Worm (Caenorhabditis elegans) whole organism, L2 larva: Measurements from ENCODE around the gene T26C5.2.
A peak's percentile ranks its signal among the peaks of the same experiment; 100 is the strongest.

Experiments
- C34F6.9 ChIP-seq: fragments of 150-350 bp; optimal IDR thresholded peaks from 2 replicates; lab custom pipeline; 2014; ENCODE audit warnings: missing biosample characterization, missing genetic modification characterization
- F13H6.1 ChIP-seq: sonication (generic microtip); optimal IDR thresholded peaks from 2 replicates; lab custom pipeline; 2016; ENCODE audit warnings: missing genetic modification characterization, missing compliant biosample characterization
- R02D3.7 ChIP-seq: fragments of 150-350 bp; optimal IDR thresholded peaks from 2 replicates; lab custom pipeline; 2014; ENCODE audit warnings: missing biosample characterization, missing genetic modification characterization
- ZK546.5 ChIP-seq: sonication (generic microtip); optimal IDR thresholded peaks from 2 replicates; lab custom pipeline; 2017; ENCODE audit warnings: missing biosample characterization, missing genetic modification characterization
- ama-1 ChIP-seq: fragments of 150-350 bp; optimal IDR thresholded peaks from 2 replicates; lab custom pipeline; 2018; ENCODE audit warnings: inconsistent platforms
- blmp-1 ChIP-seq: sonication (generic microtip); optimal IDR thresholded peaks from 2 replicates; lab custom pipeline; 2017; ENCODE audit warnings: missing genetic modification characterization, mild to moderate bottlenecking, missing compliant biosample characterization, antibody characterized with exemption, moderate library complexity; ENCODE audit not compliant: insufficient read depth
- ceh-16 ChIP-seq: fragments of 150-350 bp; optimal IDR thresholded peaks from 2 replicates; lab custom pipeline; 2014; ENCODE audit warnings: missing biosample characterization, missing genetic modification characterization
- ceh-82 ChIP-seq: fragments of 150-350 bp; optimal IDR thresholded peaks from 2 replicates; lab custom pipeline; 2014; ENCODE audit warnings: missing biosample characterization, missing genetic modification characterization
- crh-2 ChIP-seq: sonication (generic microtip); optimal IDR thresholded peaks from 2 replicates; lab custom pipeline; 2017; ENCODE audit warnings: missing biosample characterization, missing genetic modification characterization
- egl-27 ChIP-seq: sonication (generic microtip); optimal IDR thresholded peaks from 3 replicates; lab custom pipeline; 2017; ENCODE audit warnings: missing biosample characterization, missing genetic modification reagents, missing genetic modification characterization
- elt-1 ChIP-seq: fragments of 150-350 bp; optimal IDR thresholded peaks from 2 replicates; lab custom pipeline; 2014; ENCODE audit warnings: missing biosample characterization, missing genetic modification characterization
- elt-3 ChIP-seq: sonication (generic microtip); optimal IDR thresholded peaks from 2 replicates; lab custom pipeline; 2017; ENCODE audit warnings: missing biosample characterization, missing genetic modification characterization
- fos-1 ChIP-seq: fragments of 150-350 bp; optimal IDR thresholded peaks from 2 replicates; lab custom pipeline; 2014; ENCODE audit warnings: missing biosample characterization, missing genetic modification characterization
- gmeb-1 ChIP-seq: fragments of 150-350 bp; optimal IDR thresholded peaks from 2 replicates; lab custom pipeline; 2014; ENCODE audit warnings: missing biosample characterization, missing genetic modification characterization
- lin-11 ChIP-seq: fragments of 150-350 bp; sonication (generic microtip); optimal IDR thresholded peaks from 2 replicates; lab custom pipeline; 2014; ENCODE audit warnings: missing biosample characterization, missing genetic modification characterization, inconsistent platforms, mixed read lengths
- lin-13 ChIP-seq: fragments of 150-350 bp; optimal IDR thresholded peaks from 2 replicates; lab custom pipeline; 2014; ENCODE audit warnings: missing biosample characterization, missing genetic modification reagents, missing genetic modification characterization
- lin-39 ChIP-seq: fragments of 150-350 bp; optimal IDR thresholded peaks from 2 replicates; lab custom pipeline; 2014; ENCODE audit warnings: missing biosample characterization, missing genetic modification reagents, missing genetic modification characterization
- lsy-2 ChIP-seq, 2 experiments: fragments of 150-350 bp in 1 of 2; sonication (generic microtip) in 1 of 2; optimal IDR thresholded peaks; 2 replicates each; lab custom pipeline; 2014 to 2017; ENCODE audit warnings: missing biosample characterization in 2 of 2, missing genetic modification characterization in 2 of 2
- mab-5 ChIP-seq: fragments of 150-350 bp; optimal IDR thresholded peaks from 2 replicates; lab custom pipeline; 2014; ENCODE audit warnings: missing biosample characterization, missing genetic modification characterization
- mbf-1 ChIP-seq: sonication (generic microtip); optimal IDR thresholded peaks from 2 replicates; lab custom pipeline; 2017; ENCODE audit warnings: missing biosample characterization, missing genetic modification characterization
- nhr-11 ChIP-seq: fragments of 150-350 bp; optimal IDR thresholded peaks from 2 replicates; lab custom pipeline; 2014; ENCODE audit warnings: missing biosample characterization, missing genetic modification characterization
- nhr-12 ChIP-seq: fragments of 150-350 bp; optimal IDR thresholded peaks from 2 replicates; lab custom pipeline; 2014; ENCODE audit warnings: missing biosample characterization, missing genetic modification characterization
- nhr-129 ChIP-seq: fragments of 150-350 bp; optimal IDR thresholded peaks from 2 replicates; lab custom pipeline; 2014; ENCODE audit warnings: missing biosample characterization, missing genetic modification characterization
- nhr-21 ChIP-seq: fragments of 150-350 bp; optimal IDR thresholded peaks from 2 replicates; lab custom pipeline; 2014; ENCODE audit warnings: missing biosample characterization, missing genetic modification characterization
- nhr-23 ChIP-seq: fragments of 150-350 bp; optimal IDR thresholded peaks from 2 replicates; lab custom pipeline; 2014; ENCODE audit warnings: missing biosample characterization, missing genetic modification reagents, missing genetic modification characterization
- nhr-77 ChIP-seq: fragments of 150-350 bp; optimal IDR thresholded peaks from 2 replicates; lab custom pipeline; 2014; ENCODE audit warnings: missing biosample characterization, missing genetic modification characterization
- skn-1 ChIP-seq: sonication (generic microtip); optimal IDR thresholded peaks from 2 replicates; lab custom pipeline; 2017; ENCODE audit warnings: missing biosample characterization, missing genetic modification characterization
- sma-3 ChIP-seq: sonication (generic microtip); optimal IDR thresholded peaks from 2 replicates; lab custom pipeline; 2016; ENCODE audit warnings: missing genetic modification reagents, missing genetic modification characterization, missing compliant biosample characterization
- sma-9 ChIP-seq, 2 experiments: fragments of 150-350 bp in 1 of 2; sonication (generic microtip) in 1 of 2; optimal IDR thresholded peaks; 2 replicates each; lab custom pipeline; 2014 to 2016; ENCODE audit warnings: missing genetic modification characterization in 2 of 2, mild to moderate bottlenecking in 1 of 2, missing biosample characterization in 1 of 2, missing compliant biosample characterization in 1 of 2, missing genetic modification reagents in 1 of 2, moderate library complexity in 1 of 2
- snpc-4 ChIP-seq: fragments of 150-350 bp; optimal IDR thresholded peaks from 2 replicates; lab custom pipeline; 2014; ENCODE audit warnings: missing biosample characterization, missing genetic modification characterization
- unc-39 ChIP-seq: fragments of 150-350 bp; optimal IDR thresholded peaks from 2 replicates; lab custom pipeline; 2014; ENCODE audit warnings: missing biosample characterization, missing genetic modification characterization
- unc-55 ChIP-seq: fragments of 150-350 bp; sonication (generic microtip); optimal IDR thresholded peaks from 3 replicates; lab custom pipeline; 2014; ENCODE audit warnings: missing biosample characterization, missing genetic modification reagents, missing genetic modification characterization
- zag-1 ChIP-seq: fragments of 150-350 bp; optimal IDR thresholded peaks from 2 replicates; lab custom pipeline; 2014; ENCODE audit warnings: missing biosample characterization, missing genetic modification characterization
- ztf-1 ChIP-seq: fragments of 200-800 bp; sonication (Bioruptor generic); conservative IDR thresholded peaks from 2 replicates; pipeline ENCODE4 v1.3.6; 2022; ENCODE audit warnings: missing genetic modification characterization, missing compliant biosample characterization
- ztf-11 ChIP-seq: sonication (generic microtip); optimal IDR thresholded peaks from 2 replicates; lab custom pipeline; 2017; ENCODE audit warnings: missing biosample characterization, missing genetic modification characterization

T26C5.2 gene

ce11 chrII:9227134-9227533 is 5.9 kb upstream of the T26C5.2 start, which contains the start of gene abu-14:
TSS of gene abu-14 (minus strand) at chrII:9227214.
- TF ChIP-seq elt-3 = no peak
- TF ChIP-seq ztf-11 (tag; lab: Kevin White, UChicago) = no peak
- no peak for TF ChIP-seq nhr-23 (tag; lab: Kevin White, UChicago)
- TF ChIP-seq mbf-1 (tag; lab: Kevin White, UChicago) = no peak
- TF ChIP-seq lin-11 = no peak
- no peak for TF ChIP-seq unc-55 (GFP tag; lab: Kevin White, UChicago)
- no peak for TF ChIP-seq ceh-16 (tag; lab: Kevin White, UChicago)
- TF ChIP-seq ztf-1 = no peak
- no peak for TF ChIP-seq elt-1 (tag; lab: Kevin White, UChicago)
- TF ChIP-seq nhr-21 (tag; lab: Kevin White, UChicago) = no peak
- TF ChIP-seq egl-27 (tag; lab: Kevin White, UChicago) = no peak
- TF ChIP-seq ceh-82 (tag; lab: Kevin White, UChicago) = no peak

- TF ChIP-seq egl-27 (tag; lab: Kevin White, UChicago) = peak; percentile 24
- TF ChIP-seq gmeb-1 (tag; lab: Kevin White, UChicago) = peak; percentile 45
- TF ChIP-seq F13H6.1 (tag; lab: Kevin White, UChicago) = no peak
- no peak for TF ChIP-seq mbf-1 (tag; lab: Kevin White, UChicago)
- no peak for TF ChIP-seq unc-55 (GFP tag; lab: Kevin White, UChicago)
- TF ChIP-seq nhr-129 (tag; lab: Kevin White, UChicago) = no peak
- TF ChIP-seq unc-39 (tag; lab: Kevin White, UChicago) = no peak
- peak; percentile 71 for TF ChIP-seq sma-9 (GFP tag; optimal IDR thresholded peaks at IDR 0.05; lab: Kevin White, UChicago)
- no peak for TF ChIP-seq sma-9 (tag; optimal IDR thresholded peaks at IDR 0.05; lab: Kevin White, UChicago)
- no peak for TF ChIP-seq lin-13 (GFP tag; lab: Kevin White, UChicago)
- TF ChIP-seq skn-1 (tag; lab: Kevin White, UChicago) = peak; percentile 97
- peak; percentile 46 for TF ChIP-seq crh-2 (tag; lab: Kevin White, UChicago)
- TF ChIP-seq fos-1 (tag; lab: Kevin White, UChicago) = peak; percentile 93
Observed at ce11 chrII:9231240-9231639, 1.8 kb upstream of the T26C5.2 start, which contains the start of gene gst-13. TSS of gene gst-13 (plus strand) at chrII:9231457.

ce11 chrII:9232493-9232892 is 530 bp upstream of the T26C5.2 start:
- no peak for TF ChIP-seq lsy-2 (tag; optimal IDR thresholded peaks at IDR 0.05; lab: Kevin White, UChicago)
- TF ChIP-seq nhr-21 (tag; lab: Kevin White, UChicago) = peak; percentile 7
- TF ChIP-seq blmp-1 (tag; lab: Kevin White, UChicago) = peak; percentile 93

- TF ChIP-seq egl-27 (tag; lab: Kevin White, UChicago) (no peak), mbf-1 (tag; lab: Kevin White, UChicago) (no peak), C34F6.9 (no peak), elt-1 (tag; lab: Kevin White, UChicago) (no peak), nhr-129 (tag; lab: Kevin White, UChicago) (no peak), sma-9 (GFP tag; optimal IDR thresholded peaks at IDR 0.05; lab: Kevin White, UChicago) (no peak), sma-9 (tag; optimal IDR thresholded peaks at IDR 0.05; lab: Kevin White, UChicago) (no peak), lin-11 (no peak), ama-1 (lab: Kevin White, UChicago) (no peak), F13H6.1 (tag; lab: Kevin White, UChicago) (no peak), sma-3 (no peak), nhr-77 (tag; lab: Kevin White, UChicago) (no peak), lin-39 (tag; lab: Kevin White, UChicago) (no peak), fos-1 (tag; lab: Kevin White, UChicago) (no peak), R02D3.7 (tag; lab: Kevin White, UChicago) (no peak), nhr-21 (tag; lab: Kevin White, UChicago) (no peak), nhr-12 (no peak), ztf-11 (tag; lab: Kevin White, UChicago) (no peak)
Observed at ce11 chrII:9233813-9234212, 790 bp downstream of the T26C5.2 start.

- TF ChIP-seq zag-1 (no peak), gmeb-1 (tag; lab: Kevin White, UChicago) (no peak), ZK546.5 (tag; lab: Kevin White, UChicago) (no peak), nhr-11 (tag; lab: Kevin White, UChicago) (no peak), mab-5 (tag; lab: Kevin White, UChicago) (no peak), snpc-4 (no peak), nhr-12 (no peak)
Observed at ce11 chrII:9236283-9236682, 3.3 kb downstream of the T26C5.2 start, which contains the start of gene T26C5.3. TSS of gene T26C5.3 (plus strand) at chrII:9236583.
